Worm (Caenorhabditis elegans) whole organism, mixed stage, embryonic: Measurements from ENCODE around the gene bath-36.

Experiments used
- M03D4.4 ChIP-seq: sonication (generic microtip); optimal IDR thresholded peaks from 2 replicates; lab custom pipeline; 2017; ENCODE audit warnings: mild to moderate bottlenecking, missing genetic modification characterization, missing compliant biosample characterization
- bed-3 ChIP-seq: fragments of 200-800 bp; sonication (Bioruptor generic); optimal IDR thresholded peaks from 3 replicates; lab custom pipeline; 2018; ENCODE audit warnings: mild to moderate bottlenecking, missing genetic modification characterization, moderate library complexity, missing compliant biosample characterization
- hlh-1 ChIP-seq: fragments of 150-350 bp; optimal IDR thresholded peaks from 2 replicates; lab custom pipeline; 2014; ENCODE audit warnings: missing biosample characterization, missing genetic modification reagents, missing genetic modification characterization
- lin-13 ChIP-seq: fragments of 150-350 bp; optimal IDR thresholded peaks from 2 replicates; lab custom pipeline; 2014; ENCODE audit warnings: missing biosample characterization, missing genetic modification characterization
- nhr-237 ChIP-seq: fragments of 150-350 bp; optimal IDR thresholded peaks from 2 replicates; lab custom pipeline; 2014; ENCODE audit warnings: missing biosample characterization, missing genetic modification characterization
- nhr-28 ChIP-seq: fragments of 150-350 bp; optimal IDR thresholded peaks from 2 replicates; lab custom pipeline; 2014; ENCODE audit warnings: missing biosample characterization, missing genetic modification characterization
- nhr-76 ChIP-seq: sonication (generic microtip); optimal IDR thresholded peaks from 2 replicates; lab custom pipeline; 2017; ENCODE audit warnings: missing biosample characterization, missing genetic modification characterization
- pha-4 ChIP-seq: fragments of 150-350 bp; optimal IDR thresholded peaks from 2 replicates; lab custom pipeline; 2018; ENCODE audit warnings: missing biosample characterization, missing genetic modification reagents, missing genetic modification characterization
- snpc-4 ChIP-seq: fragments of 150-350 bp; optimal IDR thresholded peaks from 2 replicates; lab custom pipeline; 2014; ENCODE audit warnings: missing biosample characterization, missing genetic modification characterization
- unc-62 ChIP-seq: fragments of 150-350 bp; optimal IDR thresholded peaks from 2 replicates; lab custom pipeline; 2014; ENCODE audit warnings: missing biosample characterization, missing genetic modification reagents, missing genetic modification characterization
- ztf-11 ChIP-seq: fragments of 150-350 bp; optimal IDR thresholded peaks from 2 replicates; lab custom pipeline; 2014; ENCODE audit warnings: missing biosample characterization, missing genetic modification characterization

DNA sequence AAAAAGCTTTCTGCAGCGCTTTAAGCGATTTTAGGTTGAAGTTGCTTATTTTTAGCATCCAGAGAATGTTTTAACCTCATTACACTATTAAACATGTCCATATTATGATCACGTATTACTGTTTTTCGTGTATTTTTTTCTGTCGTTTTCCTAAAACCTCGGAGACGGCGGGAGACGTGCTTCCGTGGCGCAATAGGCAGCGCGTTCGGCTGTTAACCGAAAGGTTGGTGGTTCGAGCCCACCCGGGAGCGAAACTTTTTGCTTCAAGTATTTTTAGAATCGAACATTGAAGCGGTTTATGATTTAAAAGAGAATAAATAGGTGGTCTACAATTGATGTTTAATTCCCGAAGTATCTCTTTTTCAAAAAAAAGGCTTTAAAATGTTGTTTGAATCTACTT lies 31.2 kb upstream of the bath-36 start:
- no peak for TF ChIP-seq nhr-28
- no peak for TF ChIP-seq lin-13 (tag; lab: Kevin White, UChicago)
- TF ChIP-seq M03D4.4 (tag; lab: Kevin White, UChicago), result no peak
- no peak for TF ChIP-seq unc-62 (GFP tag; lab: Kevin White, UChicago)
- TF ChIP-seq snpc-4 (tag; lab: Kevin White, UChicago), result no peak
- no peak for TF ChIP-seq nhr-237 (tag; lab: Kevin White, UChicago)
- no peak for TF ChIP-seq hlh-1 (tag; lab: Kevin White, UChicago)
- no peak for TF ChIP-seq pha-4 (tag; lab: Kevin White, UChicago)
- no peak for TF ChIP-seq ztf-11 (tag; lab: Kevin White, UChicago)
- no peak for TF ChIP-seq nhr-76 (tag; lab: Kevin White, UChicago)
- TF ChIP-seq bed-3 (GFP tag; lab: Kevin White, UChicago), result no peak
